Worm (Caenorhabditis elegans) whole organism, late embryonic: Measurements from ENCODE around the gene anmt-3.

ENCODE experiments used
- C08G9.2 ChIP-seq: sonication (generic microtip); optimal IDR thresholded peaks from 2 replicates; lab custom pipeline; 2016; ENCODE audit warnings: mild to moderate bottlenecking, missing genetic modification characterization, moderate library complexity, missing compliant biosample characterization
- dmd-4 ChIP-seq: sonication (generic microtip); optimal IDR thresholded peaks from 2 replicates; lab custom pipeline; 2016; ENCODE audit warnings: borderline replicate concordance, missing genetic modification characterization, missing compliant biosample characterization
- hlh-13 ChIP-seq: fragments of 200-800 bp; sonication (Bioruptor generic); optimal IDR thresholded peaks from 2 replicates; lab custom pipeline; 2018; ENCODE audit warnings: mild to moderate bottlenecking, missing genetic modification characterization, missing compliant biosample characterization
- pha-4 ChIP-seq: fragments of 150-350 bp; optimal IDR thresholded peaks from 2 replicates; lab custom pipeline; 2018; ENCODE audit warnings: missing biosample characterization, missing genetic modification reagents, missing genetic modification characterization
- pqm-1 ChIP-seq: sonication (generic microtip); optimal IDR thresholded peaks from 2 replicates; lab custom pipeline; 2016; ENCODE audit warnings: missing genetic modification characterization, missing compliant biosample characterization
- sdc-2 ChIP-seq: sonication (generic microtip); optimal IDR thresholded peaks from 2 replicates; lab custom pipeline; 2016; ENCODE audit warnings: missing genotype, missing genetic modification characterization, missing compliant biosample characterization
- sox-4 ChIP-seq: sonication (generic microtip); optimal IDR thresholded peaks from 2 replicates; lab custom pipeline; 2017; ENCODE audit warnings: mild to moderate bottlenecking, missing genetic modification characterization, inconsistent platforms, missing compliant biosample characterization
- unc-3 ChIP-seq, 2 experiments: fragments of 200-800 bp in 1 of 2; sonication (Bioruptor generic) in 1 of 2; sonication (generic microtip) in 1 of 2; conservative IDR thresholded peaks in 1 of 2; optimal IDR thresholded peaks in 1 of 2; 2 replicates each; pipeline versions ENCODE4 v1.3.6 to Lab custom; 2016 to 2022; ENCODE audit warnings: missing compliant biosample characterization in 2 of 2, missing genetic modification characterization in 2 of 2, missing genetic modification reagents in 1 of 2
- unc-86 ChIP-seq: sonication (generic microtip); optimal IDR thresholded peaks from 2 replicates; lab custom pipeline; 2016; ENCODE audit warnings: missing genetic modification characterization, missing compliant biosample characterization

ce11 chrV:9916665-9917064, 41.5 kb downstream of the anmt-3 start, which contains the start of gene C50H2.4:
- TF ChIP-seq unc-3 (GFP tag; conservative IDR thresholded peaks at IDR 0.05; lab: Robert Waterston, UW) (no peak), unc-3 (tag; optimal IDR thresholded peaks at IDR 0.05; lab: Kevin White, UChicago) (no peak), pqm-1 (no peak), sox-4 (tag; lab: Kevin White, UChicago) (no peak), C08G9.2 (tag; lab: Kevin White, UChicago) (no peak), sdc-2 (tag; lab: Kevin White, UChicago) (no peak), hlh-13 (GFP tag; lab: Kevin White, UChicago) (no peak), dmd-4 (tag; lab: Kevin White, UChicago) (no peak), unc-86 (tag; lab: Kevin White, UChicago) (no peak), pha-4 (tag; lab: Kevin White, UChicago) (no peak)
